Fruit fly (Drosophila melanogaster): ENCODE measurements around the gene ND-B8.

- TF ChIP-seq CG30020 (tag; optimal IDR thresholded peaks at IDR 0.05), result no peak
- no peak for TF ChIP-seq sug (tag; optimal IDR thresholded peaks at IDR 0.05)
- no peak for TF ChIP-seq Trl (optimal IDR thresholded peaks at IDR 0.05)
- TF ChIP-seq Trl (GFP tag; optimal IDR thresholded peaks at IDR 0.05), result no peak
- no peak for TF ChIP-seq pho (GFP tag; optimal IDR thresholded peaks at IDR 0.05)
- no peak for TF ChIP-seq phol (tag; optimal IDR thresholded peaks at IDR 0.05)
- TF ChIP-seq Xbp1 (GFP tag; optimal IDR thresholded peaks at IDR 0.05), result no peak
Measured at dm6 chr2L:4475422-4475821, 21.0 kb downstream of the ND-B8 start.
